Fruit fly (Drosophila melanogaster) S2 (cell line): ENCODE measurements around the gene NimC1.

ENCODE experiments used
- CG8478 ChIP-seq: fragments of >200 bp; optimal IDR thresholded peaks from 2 replicates; lab custom pipeline; 2018
- CTCF ChIP-seq, 2 experiments: fragments of >200 bp; optimal IDR thresholded peaks; 2 replicates each; lab custom pipeline; 2018

- no peak for TF ChIP-seq CG8478
- no peak for TF ChIP-seq CTCF (optimal IDR thresholded peaks at IDR 0.05; lab: Kevin White, UChicago)
Measured at dm6 chr2L:14021646-14022129, 45.1 kb upstream of the NimC1 start.
